Fruit fly (Drosophila melanogaster) whole organism, embryonic: ENCODE results near the gene ppk20.

Experiments
- Atf3 ChIP-seq: fragments of 200-800 bp; sonication (Bioruptor generic); optimal IDR thresholded peaks from 3 replicates; lab custom pipeline; 2016; ENCODE audit warnings: missing biosample characterization, missing genetic modification characterization
- C15 ChIP-seq: fragments of 200-800 bp; sonication (Bioruptor generic); IDR thresholded peaks from 3 replicates; pipeline ENCODE4 v1.3.6; 2022; ENCODE audit warnings: missing biosample characterization, missing genetic modification characterization
- CG10321 ChIP-seq: fragments of 200-800 bp; sonication (Bioruptor generic); IDR thresholded peaks from 2 replicates; pipeline ENCODE4 v1.3.6; 2022; ENCODE audit warnings: missing biosample characterization, missing genetic modification characterization
- CG11085 ChIP-seq: fragments of 200-800 bp; sonication (Bioruptor generic); IDR thresholded peaks from 2 replicates; pipeline ENCODE4 v1.3.6; 2022; ENCODE audit warnings: missing biosample characterization, missing genetic modification characterization
- CG11695 ChIP-seq: fragments of 200-800 bp; sonication (Bioruptor generic); IDR thresholded peaks from 3 replicates; pipeline ENCODE4 v1.3.6; 2022; ENCODE audit warnings: missing biosample characterization, missing genetic modification characterization
- CG11696 ChIP-seq: fragments of 200-800 bp; sonication (Bioruptor generic); IDR thresholded peaks from 2 replicates; pipeline ENCODE4 v1.3.6; 2022; ENCODE audit warnings: missing biosample characterization, missing genetic modification characterization
- CG14441 ChIP-seq: fragments of 200-800 bp; sonication (Bioruptor generic); IDR thresholded peaks from 2 replicates; pipeline ENCODE4 v1.3.6; 2022; ENCODE audit warnings: missing biosample characterization, missing genetic modification characterization
- CG14965 ChIP-seq: fragments of 200-800 bp; sonication (Bioruptor generic); optimal IDR thresholded peaks from 2 replicates; lab custom pipeline; 2016; ENCODE audit warnings: missing biosample characterization, missing genetic modification characterization, borderline replicate concordance
- CG17612 ChIP-seq: fragments of 200-800 bp; sonication (Bioruptor generic); IDR thresholded peaks from 2 replicates; pipeline ENCODE4 v1.3.6; 2022; ENCODE audit warnings: missing biosample characterization, missing genetic modification characterization
- CG2129 ChIP-seq: fragments of 200-800 bp; sonication (Bioruptor generic); IDR thresholded peaks from 2 replicates; pipeline ENCODE4 v1.3.6; 2022; ENCODE audit warnings: missing biosample characterization, missing genetic modification characterization; ENCODE audit not compliant: partially characterized antibody
- CG2678 ChIP-seq: fragments of 200-800 bp; sonication (Bioruptor generic); optimal IDR thresholded peaks from 3 replicates; lab custom pipeline; 2019; ENCODE audit warnings: missing biosample characterization, mild to moderate bottlenecking, missing genetic modification characterization, moderate library complexity
- CG31365 ChIP-seq: fragments of 200-800 bp; sonication (Bioruptor generic); optimal IDR thresholded peaks from 2 replicates; lab custom pipeline; 2018; ENCODE audit warnings: missing biosample characterization, mild to moderate bottlenecking, missing genetic modification characterization
- CG31388 ChIP-seq: fragments of 200-800 bp; sonication (Bioruptor generic); optimal IDR thresholded peaks from 2 replicates; lab custom pipeline; 2016; ENCODE audit warnings: missing biosample characterization, missing genetic modification characterization
- CG42726 ChIP-seq: fragments of 200-800 bp; sonication (Bioruptor generic); IDR thresholded peaks from 2 replicates; pipeline ENCODE4 v1.3.6; 2022; ENCODE audit warnings: missing biosample characterization, missing genetic modification characterization; ENCODE audit not compliant: partially characterized antibody
- CG4404 ChIP-seq: fragments of 200-800 bp; sonication (Bioruptor generic); IDR thresholded peaks from 2 replicates; pipeline ENCODE4 v1.3.6; 2022; ENCODE audit warnings: missing biosample characterization, missing genetic modification characterization
- CG6791 ChIP-seq: fragments of 200-800 bp; sonication (Bioruptor generic); IDR thresholded peaks from 3 replicates; pipeline ENCODE4 v1.3.6; 2022; ENCODE audit warnings: missing biosample characterization, missing genetic modification characterization; ENCODE audit not compliant: partially characterized antibody
- CG8281 ChIP-seq: fragments of 200-800 bp; sonication (Bioruptor generic); optimal IDR thresholded peaks from 2 replicates; lab custom pipeline; 2018; ENCODE audit warnings: missing biosample characterization, mild to moderate bottlenecking, missing genetic modification characterization, moderate library complexity
- CG8359 ChIP-seq: fragments of 200-800 bp; sonication (Bioruptor generic); optimal IDR thresholded peaks from 2 replicates; lab custom pipeline; 2017; ENCODE audit warnings: missing biosample characterization, mild to moderate bottlenecking, missing genetic modification characterization, borderline replicate concordance
- CG8944 ChIP-seq: fragments of 200-800 bp; sonication (Bioruptor generic); optimal IDR thresholded peaks from 3 replicates; lab custom pipeline; 2016; ENCODE audit warnings: missing biosample characterization, missing genetic modification characterization
- D ChIP-seq, 2 experiments: fragments of 200-800 bp in 1 of 2; fragments of >200 bp in 1 of 2; sonication (Bioruptor generic) in 1 of 2; optimal IDR thresholded peaks; 2 replicates in 1 of 2; 3 replicates in 1 of 2; lab custom pipeline; 2017; ENCODE audit warnings: mild to moderate bottlenecking in 1 of 2, missing biosample characterization in 1 of 2, missing genetic modification characterization in 1 of 2, missing genetic modification reagents in 1 of 2
- Dad ChIP-seq: fragments of 200-800 bp; sonication (Bioruptor generic); optimal IDR thresholded peaks from 3 replicates; lab custom pipeline; 2016; ENCODE audit warnings: missing biosample characterization, missing genetic modification characterization
- Dip3 ChIP-seq: fragments of 200-800 bp; sonication (Bioruptor generic); optimal IDR thresholded peaks from 3 replicates; lab custom pipeline; 2016; ENCODE audit warnings: missing biosample characterization, missing genetic modification characterization
- H15 ChIP-seq: fragments of 200-800 bp; sonication (Bioruptor generic); IDR thresholded peaks from 3 replicates; pipeline ENCODE4 v1.3.6; 2022; ENCODE audit warnings: missing biosample characterization, missing genetic modification characterization
- HLH54F ChIP-seq: fragments of 200-800 bp; sonication (Bioruptor generic); optimal IDR thresholded peaks from 3 replicates; lab custom pipeline; 2016; ENCODE audit warnings: missing biosample characterization, missing genetic modification characterization
- Lpt ChIP-seq: fragments of >200 bp; optimal IDR thresholded peaks from 2 replicates; lab custom pipeline; 2018; ENCODE audit warnings: missing biosample characterization, missing genetic modification characterization
- Nf-YC ChIP-seq: fragments of 200-800 bp; optimal IDR thresholded peaks from 3 replicates; lab custom pipeline; 2019; ENCODE audit warnings: missing biosample characterization, mild to moderate bottlenecking, missing genetic modification characterization, moderate library complexity
- NfI ChIP-seq: fragments of 200-800 bp; sonication (Bioruptor generic); optimal IDR thresholded peaks from 3 replicates; lab custom pipeline; 2018; ENCODE audit warnings: missing biosample characterization, mild to moderate bottlenecking, missing genetic modification characterization, moderate library complexity
- Opbp ChIP-seq: fragments of 200-800 bp; sonication (Bioruptor generic); IDR thresholded peaks from 3 replicates; pipeline ENCODE4 v1.3.6; 2022; ENCODE audit warnings: missing biosample characterization, missing genetic modification characterization; ENCODE audit not compliant: partially characterized antibody
- Stat92E ChIP-seq, 3 experiments: fragments of >200 bp in 2 of 3; fragments of 200-800 bp in 1 of 3; sonication (Bioruptor generic) in 1 of 3; optimal IDR thresholded peaks; 2 replicates each; lab custom pipeline; 2017 to 2019; ENCODE audit warnings: missing biosample characterization in 3 of 3, missing genetic modification characterization in 3 of 3, mild to moderate bottlenecking in 1 of 3, moderate library complexity in 1 of 3
- TFAM ChIP-seq: fragments of 200-800 bp; sonication (Bioruptor generic); optimal IDR thresholded peaks from 2 replicates; lab custom pipeline; 2017; ENCODE audit warnings: missing biosample characterization, missing genetic modification characterization, inconsistent platforms
- ato ChIP-seq: fragments of 200-800 bp; sonication (Bioruptor generic); IDR thresholded peaks from 2 replicates; pipeline ENCODE4 v1.3.6; 2022; ENCODE audit warnings: missing biosample characterization, missing genetic modification characterization; ENCODE audit not compliant: partially characterized antibody
- cas ChIP-seq: fragments of 200-800 bp; sonication (Bioruptor generic); IDR thresholded peaks from 2 replicates; pipeline ENCODE4 v1.3.6; 2022; ENCODE audit warnings: missing biosample characterization, missing genetic modification characterization
- croc ChIP-seq: fragments of 200-800 bp; sonication (Bioruptor generic); conservative IDR thresholded peaks from 3 replicates; pipeline ENCODE4 v1.3.6; 2022; ENCODE audit warnings: missing biosample characterization, missing genetic modification characterization
- cwo ChIP-seq: fragments of 200-800 bp; sonication (Bioruptor generic); optimal IDR thresholded peaks from 3 replicates; lab custom pipeline; 2017; ENCODE audit warnings: missing biosample characterization, missing genetic modification characterization, mild to moderate bottlenecking, moderate library complexity, missing genetic modification reagents
- dati ChIP-seq: fragments of 200-800 bp; sonication (Bioruptor generic); IDR thresholded peaks from 2 replicates; pipeline ENCODE4 v1.3.6; 2022; ENCODE audit warnings: missing biosample characterization, missing genetic modification characterization
- dmrt99B ChIP-seq: fragments of 200-800 bp; sonication (Bioruptor generic); optimal IDR thresholded peaks from 2 replicates; lab custom pipeline; 2018; ENCODE audit warnings: missing biosample characterization, mild to moderate bottlenecking, missing genetic modification characterization, moderate library complexity
- ewg ChIP-seq: fragments of 200-800 bp; sonication (Bioruptor generic); optimal IDR thresholded peaks from 3 replicates; lab custom pipeline; 2017; ENCODE audit warnings: mild to moderate bottlenecking, missing biosample characterization, missing genetic modification reagents, missing genetic modification characterization
- grau ChIP-seq: fragments of 200-800 bp; optimal IDR thresholded peaks from 3 replicates; lab custom pipeline; 2019; ENCODE audit warnings: missing biosample characterization, mild to moderate bottlenecking, missing genetic modification characterization, moderate library complexity
- h ChIP-seq: fragments of >200 bp; optimal IDR thresholded peaks from 2 replicates; lab custom pipeline; 2017
- hkb ChIP-seq, 2 experiments: fragments of 200-800 bp in 1 of 2; fragments of >200 bp in 1 of 2; sonication (Bioruptor generic) in 1 of 2; IDR thresholded peaks in 1 of 2; optimal IDR thresholded peaks in 1 of 2; 2 replicates each; pipeline versions ENCODE4 v1.3.6 to Lab custom; 2017 to 2022; ENCODE audit warnings: missing biosample characterization in 1 of 2, missing genetic modification characterization in 1 of 2
- ind ChIP-seq: fragments of 200-800 bp; sonication (Bioruptor generic); optimal IDR thresholded peaks from 3 replicates; lab custom pipeline; 2016; ENCODE audit warnings: missing biosample characterization, missing genetic modification characterization
- lab ChIP-seq: fragments of 200-800 bp; sonication (Bioruptor generic); optimal IDR thresholded peaks from 3 replicates; lab custom pipeline; 2017; ENCODE audit warnings: missing biosample characterization, missing genetic modification characterization, mild to moderate bottlenecking, moderate library complexity, missing genetic modification reagents
- lmd ChIP-seq: fragments of 200-800 bp; sonication (Bioruptor generic); IDR thresholded peaks from 2 replicates; pipeline ENCODE4 v1.3.6; 2022; ENCODE audit warnings: missing biosample characterization, missing genetic modification characterization
- nerfin-2 ChIP-seq: fragments of 200-800 bp; sonication (Bioruptor generic); IDR thresholded peaks from 2 replicates; pipeline ENCODE4 v1.3.6; 2022; ENCODE audit warnings: missing biosample characterization, missing genetic modification characterization; ENCODE audit not compliant: partially characterized antibody
- pita ChIP-seq: fragments of 200-800 bp; sonication (Bioruptor generic); optimal IDR thresholded peaks from 2 replicates; lab custom pipeline; 2017; ENCODE audit warnings: missing biosample characterization, mild to moderate bottlenecking, missing genetic modification characterization
- ranshi ChIP-seq: fragments of 200-800 bp; sonication (Bioruptor generic); IDR thresholded peaks from 2 replicates; pipeline ENCODE4 v1.3.6; 2022; ENCODE audit warnings: missing biosample characterization, missing genetic modification characterization
- rib ChIP-seq: fragments of 200-800 bp; sonication (Bioruptor generic); IDR thresholded peaks from 2 replicates; pipeline ENCODE4 v1.3.6; 2022; ENCODE audit warnings: missing biosample characterization, missing genetic modification characterization
- slbo ChIP-seq: fragments of 200-800 bp; sonication (Bioruptor generic); IDR thresholded peaks from 2 replicates; pipeline ENCODE4 v1.3.6; 2022; ENCODE audit warnings: missing biosample characterization, missing genetic modification characterization
- sob ChIP-seq: fragments of 200-800 bp; sonication (Bioruptor generic); IDR thresholded peaks from 2 replicates; pipeline ENCODE4 v1.3.6; 2022; ENCODE audit warnings: missing biosample characterization, missing genetic modification characterization
- sqz ChIP-seq: fragments of 200-800 bp; sonication (Bioruptor generic); optimal IDR thresholded peaks from 3 replicates; lab custom pipeline; 2018; ENCODE audit warnings: missing biosample characterization, mild to moderate bottlenecking, missing genetic modification characterization
- usp ChIP-seq: fragments of >200 bp; optimal IDR thresholded peaks from 2 replicates; lab custom pipeline; 2017; ENCODE audit warnings: missing biosample characterization, missing genetic modification characterization

ppk20 gene

DNA sequence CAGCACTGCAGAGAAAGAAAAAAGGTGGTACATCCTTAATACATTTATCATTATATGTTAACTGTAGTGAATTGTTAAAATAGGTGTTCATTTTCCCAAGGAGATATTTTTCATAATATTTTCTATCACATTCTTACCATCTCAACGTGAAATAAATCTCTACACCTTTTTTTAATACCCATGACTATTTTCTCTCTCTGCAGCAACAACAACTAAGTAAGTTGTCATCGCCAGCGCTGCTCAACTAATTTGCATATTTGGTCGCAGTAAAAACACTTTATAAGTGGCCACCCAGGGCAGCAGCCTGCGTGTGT lies 21.8 kb upstream of the ppk20 start (continued):
- TF ChIP-seq CG8944 (GFP tag; lab: Kevin White, UChicago): no peak
- no peak for TF ChIP-seq Opbp (GFP tag; lab: Robert Waterston, UW)
- TF ChIP-seq D (optimal IDR thresholded peaks at IDR 0.05; lab: Kevin White, UChicago): no peak
- TF ChIP-seq D (GFP tag; optimal IDR thresholded peaks at IDR 0.05; lab: Kevin White, UChicago): peak; percentile 37
- TF ChIP-seq Dad (GFP tag; lab: Kevin White, UChicago): no peak
- TF ChIP-seq ato: no peak
- no peak for TF ChIP-seq lab (GFP tag; lab: Kevin White, UChicago)
- peak; percentile 39; the same call in 1 of the 2 replicates for TF ChIP-seq lmd (GFP tag; lab: Robert Waterston, UW)
- TF ChIP-seq CG10321: no peak
- TF ChIP-seq H15: no peak
- no peak for TF ChIP-seq Stat92E (GFP tag; optimal IDR thresholded peaks at IDR 0.05; lab: Kevin White, UChicago)
- no peak for TF ChIP-seq Nf-YC
- no peak for TF ChIP-seq CG14965
- peak; percentile 81 for TF ChIP-seq dmrt99B (tag; lab: Kevin White, UChicago)
- no peak for TF ChIP-seq C15 (GFP tag; lab: Robert Waterston, UW)
- no peak for TF ChIP-seq CG11085 (GFP tag; lab: Robert Waterston, UW)
- TF ChIP-seq CG14441 (GFP tag; lab: Robert Waterston, UW): no peak
- TF ChIP-seq nerfin-2 (GFP tag; lab: Robert Waterston, UW): no peak
- no peak for TF ChIP-seq Dip3 (GFP tag; lab: Kevin White, UChicago)
- no peak for TF ChIP-seq pita (GFP tag; lab: Kevin White, UChicago)
- TF ChIP-seq CG8281 (tag; lab: Kevin White, UChicago): peak; percentile 32
- no peak for TF ChIP-seq CG31365 (tag; lab: Kevin White, UChicago)
- TF ChIP-seq h: no peak
- TF ChIP-seq NfI: peak; percentile 7
- no peak for TF ChIP-seq ewg (GFP tag; lab: Kevin White, UChicago)
- no peak for TF ChIP-seq Lpt (GFP tag; lab: Kevin White, UChicago)
- no peak for TF ChIP-seq CG42726 (GFP tag; lab: Robert Waterston, UW)
- TF ChIP-seq CG11695 (GFP tag; lab: Robert Waterston, UW): no peak
- TF ChIP-seq HLH54F (GFP tag; lab: Kevin White, UChicago): no peak
- no peak for TF ChIP-seq Atf3 (GFP tag; lab: Kevin White, UChicago)
- no peak for TF ChIP-seq rib (GFP tag; lab: Robert Waterston, UW)
- no peak for TF ChIP-seq cwo (GFP tag; lab: Kevin White, UChicago)
- no peak for TF ChIP-seq CG31388 (GFP tag; lab: Kevin White, UChicago)
- TF ChIP-seq ranshi (GFP tag; lab: Robert Waterston, UW): 0 out of 2 replicates have a peak, but pooled peaks have one; percentile 34
- no peak for TF ChIP-seq cas (GFP tag; lab: Robert Waterston, UW)
- no peak for TF ChIP-seq hkb (optimal IDR thresholded peaks at IDR 0.05; lab: Kevin White, UChicago)
- peak; percentile 61 for TF ChIP-seq hkb (GFP tag; IDR thresholded peaks at IDR 0.05; lab: Robert Waterston, UW)
- TF ChIP-seq sob (GFP tag; lab: Robert Waterston, UW): 0 out of 2 replicates have a peak, but pooled peaks have one; percentile 15
- TF ChIP-seq croc (GFP tag; lab: Robert Waterston, UW): peak; percentile 41; the same call in 1 of the 3 replicates
- no peak for TF ChIP-seq CG11696 (GFP tag; lab: Robert Waterston, UW)
- TF ChIP-seq CG4404 (GFP tag; lab: Robert Waterston, UW): no peak
- no peak for TF ChIP-seq CG8359 (GFP tag; lab: Kevin White, UChicago)
- TF ChIP-seq TFAM (GFP tag; lab: Kevin White, UChicago): no peak
- no peak for TF ChIP-seq slbo (GFP tag; lab: Robert Waterston, UW)
- no peak for TF ChIP-seq dati
- TF ChIP-seq CG2678: peak; percentile 62
- no peak for TF ChIP-seq CG6791 (GFP tag; lab: Robert Waterston, UW)
- peak; percentile 19 for TF ChIP-seq ind (GFP tag; lab: Kevin White, UChicago)
- TF ChIP-seq sqz (GFP tag; lab: Kevin White, UChicago): no peak
- peak; percentile 58 for TF ChIP-seq grau (tag; lab: Kevin White, UChicago)
- no peak for TF ChIP-seq CG2129
- no peak for TF ChIP-seq CG17612
- no peak for TF ChIP-seq usp (GFP tag; lab: Kevin White, UChicago)
